Worm (Caenorhabditis elegans) whole organism, L1 larva: ENCODE measurements around the gene semi-1.
A peak's percentile ranks its signal among the peaks of the same experiment; 100 is the strongest.

ENCODE experiments used
- C04F5.9 ChIP-seq: sonication (generic microtip); optimal IDR thresholded peaks from 2 replicates; lab custom pipeline; 2016; ENCODE audit warnings: missing genetic modification characterization, missing compliant biosample characterization
- C34B4.2 ChIP-seq: sonication (generic microtip); optimal IDR thresholded peaks from 2 replicates; lab custom pipeline; 2017; ENCODE audit warnings: mild to moderate bottlenecking, missing genetic modification characterization, missing compliant biosample characterization
- F16B12.6 ChIP-seq: fragments of 150-350 bp; optimal IDR thresholded peaks from 2 replicates; lab custom pipeline; 2014; ENCODE audit warnings: missing biosample characterization, missing genetic modification characterization
- Y116A8C.19 ChIP-seq: sonication (generic microtip); optimal IDR thresholded peaks from 2 replicates; lab custom pipeline; 2016; ENCODE audit warnings: missing compliant biosample characterization, missing genetic modification characterization, borderline replicate concordance
- blmp-1 ChIP-seq: fragments of 150-350 bp; optimal IDR thresholded peaks from 2 replicates; lab custom pipeline; 2014; ENCODE audit warnings: missing biosample characterization, missing genetic modification characterization
- ceh-63 ChIP-seq: fragments of 200-800 bp; sonication (Bioruptor generic); optimal IDR thresholded peaks from 2 replicates; lab custom pipeline; 2018; ENCODE audit warnings: mild to moderate bottlenecking, missing genetic modification characterization, missing compliant biosample characterization
- ceh-8 ChIP-seq: fragments of 200-800 bp; sonication (Bioruptor generic); optimal IDR thresholded peaks from 2 replicates; lab custom pipeline; 2018; ENCODE audit warnings: mild to moderate bottlenecking, missing genetic modification characterization, moderate library complexity, missing compliant biosample characterization
- ces-1 ChIP-seq: fragments of 150-350 bp; optimal IDR thresholded peaks from 2 replicates; lab custom pipeline; 2014; ENCODE audit warnings: missing biosample characterization, missing genetic modification reagents, missing genetic modification characterization
- dpl-1 ChIP-seq, 3 experiments: fragments of 150-350 bp in 2 of 3; sonication (generic microtip) in 1 of 3; optimal IDR thresholded peaks; 2 replicates each; lab custom pipeline; 2014 to 2017; ENCODE audit warnings: missing biosample characterization in 3 of 3, missing genetic modification characterization in 3 of 3, missing genetic modification reagents in 3 of 3
- dsc-1 ChIP-seq: sonication (generic microtip); optimal IDR thresholded peaks from 2 replicates; lab custom pipeline; 2016; ENCODE audit warnings: mild to moderate bottlenecking, missing genetic modification characterization, missing compliant biosample characterization
- efl-1 ChIP-seq, 4 experiments: fragments of 150-350 bp; optimal IDR thresholded peaks in 3 of 4; peaks in 1 of 4; 1 replicate in 1 of 4; 2 replicates in 3 of 4; lab custom pipeline; 2014; ENCODE audit warnings: missing biosample characterization in 2 of 4, missing genetic modification characterization in 2 of 4, missing genetic modification reagents in 2 of 4
- efl-3 ChIP-seq: fragments of 200-800 bp; sonication (Bioruptor generic); optimal IDR thresholded peaks from 2 replicates; lab custom pipeline; 2018; ENCODE audit warnings: mild to moderate bottlenecking, missing genetic modification characterization, missing compliant biosample characterization
- elt-2 ChIP-seq: sonication (generic microtip); optimal IDR thresholded peaks from 2 replicates; lab custom pipeline; 2016; ENCODE audit warnings: missing genetic modification characterization, mild to moderate bottlenecking, inconsistent platforms, missing compliant biosample characterization, missing genetic modification reagents
- fkh-4 ChIP-seq: sonication (generic microtip); optimal IDR thresholded peaks from 2 replicates; lab custom pipeline; 2016; ENCODE audit warnings: missing compliant biosample characterization, missing genetic modification characterization, borderline replicate concordance
- grh-1 ChIP-seq: fragments of 200-800 bp; sonication (Bioruptor generic); IDR thresholded peaks from 2 replicates; pipeline ENCODE4 v1.3.6; 2022; ENCODE audit warnings: missing genetic modification reagents, missing genetic modification characterization, missing compliant biosample characterization
- hlh-17 ChIP-seq: fragments of 200-800 bp; sonication (Bioruptor generic); optimal IDR thresholded peaks from 2 replicates; lab custom pipeline; 2018; ENCODE audit warnings: missing genetic modification characterization, mild to moderate bottlenecking, missing compliant biosample characterization, moderate library complexity, borderline replicate concordance
- hlh-4 ChIP-seq: sonication (generic microtip); optimal IDR thresholded peaks from 2 replicates; lab custom pipeline; 2016; ENCODE audit warnings: mild to moderate bottlenecking, missing genetic modification characterization, missing compliant biosample characterization
- hpl-2 ChIP-seq: fragments of 150-350 bp; optimal IDR thresholded peaks from 2 replicates; lab custom pipeline; 2014; ENCODE audit warnings: missing biosample characterization, missing genetic modification reagents, missing genetic modification characterization
- irx-1 ChIP-seq: sonication (generic microtip); optimal IDR thresholded peaks from 2 replicates; lab custom pipeline; 2016; ENCODE audit warnings: missing genetic modification characterization, missing compliant biosample characterization
- jun-1 ChIP-seq: fragments of 150-350 bp; optimal IDR thresholded peaks from 2 replicates; lab custom pipeline; 2014; ENCODE audit warnings: missing biosample characterization, missing genetic modification reagents, missing genetic modification characterization
- lin-14 ChIP-seq: fragments of 200-800 bp; sonication (Bioruptor generic); optimal IDR thresholded peaks from 2 replicates; lab custom pipeline; 2018; ENCODE audit warnings: mild to moderate bottlenecking, missing genetic modification characterization, moderate library complexity, missing compliant biosample characterization
- lin-35 ChIP-seq, 2 experiments: fragments of 150-350 bp; optimal IDR thresholded peaks; 2 replicates each; lab custom pipeline; 2014; ENCODE audit warnings: missing biosample characterization in 2 of 2, missing genetic modification characterization in 2 of 2, missing genetic modification reagents in 2 of 2
- lir-3 ChIP-seq: sonication (generic microtip); optimal IDR thresholded peaks from 2 replicates; lab custom pipeline; 2016; ENCODE audit warnings: mild to moderate bottlenecking, missing genetic modification characterization, moderate library complexity, missing compliant biosample characterization; ENCODE audit not compliant: poor library complexity
- mab-9 ChIP-seq: fragments of 200-800 bp; sonication (Bioruptor generic); IDR thresholded peaks from 2 replicates; pipeline ENCODE4 v1.3.6; 2022; ENCODE audit warnings: missing genetic modification reagents, missing genetic modification characterization, missing compliant biosample characterization
- mep-1 ChIP-seq: fragments of 150-350 bp; optimal IDR thresholded peaks from 2 replicates; lab custom pipeline; 2014; ENCODE audit warnings: missing biosample characterization, missing genetic modification characterization
- nhr-12 ChIP-seq: sonication (generic microtip); optimal IDR thresholded peaks from 2 replicates; lab custom pipeline; 2017; ENCODE audit warnings: missing biosample characterization, missing genetic modification characterization
- nhr-19 ChIP-seq: fragments of 200-800 bp; sonication (Bioruptor generic); conservative IDR thresholded peaks from 2 replicates; pipeline ENCODE4 v1.3.6; 2022; ENCODE audit warnings: missing genetic modification characterization, missing compliant biosample characterization
- nhr-20 ChIP-seq: sonication (generic microtip); optimal IDR thresholded peaks from 2 replicates; lab custom pipeline; 2016; ENCODE audit warnings: mild to moderate bottlenecking, missing genetic modification characterization, missing compliant biosample characterization
- nhr-47 ChIP-seq: sonication (generic microtip); optimal IDR thresholded peaks from 2 replicates; lab custom pipeline; 2016; ENCODE audit warnings: mild to moderate bottlenecking, missing genetic modification characterization, moderate library complexity, missing compliant biosample characterization
- nhr-84 ChIP-seq: sonication (generic microtip); optimal IDR thresholded peaks from 2 replicates; lab custom pipeline; 2017; ENCODE audit warnings: missing biosample characterization, missing genetic modification characterization
- nhr-90 ChIP-seq: sonication (generic microtip); optimal IDR thresholded peaks from 2 replicates; lab custom pipeline; 2016; ENCODE audit warnings: mild to moderate bottlenecking, missing genetic modification characterization, missing compliant biosample characterization; ENCODE audit not compliant: poor library complexity
- pqm-1 ChIP-seq: sonication (generic microtip); optimal IDR thresholded peaks from 3 replicates; lab custom pipeline; 2017; ENCODE audit warnings: missing biosample characterization, missing genetic modification characterization
- snpc-4 ChIP-seq: fragments of 150-350 bp; optimal IDR thresholded peaks from 2 replicates; lab custom pipeline; 2014; ENCODE audit warnings: missing biosample characterization, missing genetic modification characterization
- snu-23 ChIP-seq: sonication (generic microtip); optimal IDR thresholded peaks from 2 replicates; lab custom pipeline; 2016; ENCODE audit warnings: missing genetic modification characterization, missing compliant biosample characterization
- sptf-1 ChIP-seq: fragments of 150-350 bp; optimal IDR thresholded peaks from 2 replicates; lab custom pipeline; 2014; ENCODE audit warnings: missing biosample characterization, missing genetic modification characterization
- sup-37 ChIP-seq: fragments of 200-800 bp; sonication (Bioruptor generic); optimal IDR thresholded peaks from 2 replicates; lab custom pipeline; 2018; ENCODE audit warnings: mild to moderate bottlenecking, missing genetic modification characterization, missing compliant biosample characterization
- tbx-2 ChIP-seq: sonication (generic microtip); optimal IDR thresholded peaks from 2 replicates; lab custom pipeline; 2016; ENCODE audit warnings: missing genetic modification characterization, missing compliant biosample characterization
- unc-130 ChIP-seq: fragments of 150-350 bp; optimal IDR thresholded peaks from 2 replicates; lab custom pipeline; 2017; ENCODE audit warnings: missing biosample characterization, missing genetic modification characterization, inconsistent platforms
- unc-62 ChIP-seq: fragments of 150-350 bp; optimal IDR thresholded peaks from 2 replicates; lab custom pipeline; 2014; ENCODE audit warnings: missing biosample characterization, missing genetic modification reagents, missing genetic modification characterization
- vab-15 ChIP-seq: sonication (generic microtip); optimal IDR thresholded peaks from 2 replicates; lab custom pipeline; 2017; ENCODE audit warnings: missing genotype, mild to moderate bottlenecking, missing genetic modification characterization, missing compliant biosample characterization
- zip-4 ChIP-seq: fragments of 200-800 bp; sonication (Bioruptor generic); optimal IDR thresholded peaks from 2 replicates; lab custom pipeline; 2018; ENCODE audit warnings: mild to moderate bottlenecking, missing genetic modification characterization, moderate library complexity, missing compliant biosample characterization
- ztf-4 ChIP-seq: fragments of 150-350 bp; optimal IDR thresholded peaks from 2 replicates; lab custom pipeline; 2014; ENCODE audit warnings: missing biosample characterization, missing genetic modification characterization

semi-1 gene

DNA sequence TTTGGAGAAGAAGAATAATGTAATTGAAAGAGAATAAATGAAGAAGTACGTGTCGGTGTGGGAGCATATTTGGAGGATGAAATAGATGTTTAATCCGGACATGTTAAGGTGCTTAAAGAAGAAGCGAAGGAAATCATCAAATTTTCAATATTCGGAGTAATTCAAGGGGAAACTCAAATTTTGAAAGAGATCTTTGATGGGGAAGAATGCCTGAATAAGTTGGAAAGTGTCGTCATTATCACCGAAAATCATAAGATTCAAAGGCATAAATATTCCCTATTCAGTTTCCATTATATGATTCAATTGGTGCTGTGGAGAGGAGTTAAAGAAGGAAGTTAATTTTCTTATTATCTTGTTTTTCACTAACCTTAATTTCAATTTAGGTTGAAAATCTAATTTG is at the start of gene semi-1:
Gene semi-1, minus strand, starts transcription at position 101 of the 400 bp plus-strand sequence.
- no peak for TF ChIP-seq nhr-90 (tag; lab: Kevin White, UChicago)
- no peak for TF ChIP-seq snu-23 (GFP tag; lab: Kevin White, UChicago)
- no peak for TF ChIP-seq unc-130 (tag; lab: Kevin White, UChicago)
- TF ChIP-seq sptf-1: no peak
- TF ChIP-seq nhr-20 (tag; lab: Kevin White, UChicago): no peak
- TF ChIP-seq efl-1 (optimal IDR thresholded peaks at IDR 0.05; lab: Kevin White, UChicago): no peak
- TF ChIP-seq efl-1 (GFP tag; optimal IDR thresholded peaks at IDR 0.05 in 1 of 2; lab: Kevin White, UChicago): no peak
- no peak for TF ChIP-seq ceh-8 (GFP tag; lab: Kevin White, UChicago)
- no peak for TF ChIP-seq snpc-4 (tag; lab: Kevin White, UChicago)
- TF ChIP-seq dsc-1: no peak
- TF ChIP-seq ceh-63 (GFP tag; lab: Kevin White, UChicago): no peak
- no peak for TF ChIP-seq F16B12.6 (tag; lab: Kevin White, UChicago)

ce11 chrV:13563841-13564240 is 48.8 kb upstream of the semi-1 start, which contains the start of gene grl-17:
grl-17 (minus strand) TSS chrV:13563941.
- TF ChIP-seq lin-14 (GFP tag; lab: Kevin White, UChicago) (no peak), blmp-1 (peak; percentile 48)

- TF ChIP-seq nhr-12 (tag; lab: Kevin White, UChicago): no peak
- no peak for TF ChIP-seq efl-1 (optimal IDR thresholded peaks at IDR 0.05; lab: Kevin White, UChicago)
- TF ChIP-seq efl-1 (GFP tag; optimal IDR thresholded peaks at IDR 0.05 in 1 of 2; lab: Kevin White, UChicago): peak in 1 of 2 experiments; percentile 36
Observed at ce11 chrV:13562748-13563147, 47.7 kb upstream of the semi-1 start.

DNA sequence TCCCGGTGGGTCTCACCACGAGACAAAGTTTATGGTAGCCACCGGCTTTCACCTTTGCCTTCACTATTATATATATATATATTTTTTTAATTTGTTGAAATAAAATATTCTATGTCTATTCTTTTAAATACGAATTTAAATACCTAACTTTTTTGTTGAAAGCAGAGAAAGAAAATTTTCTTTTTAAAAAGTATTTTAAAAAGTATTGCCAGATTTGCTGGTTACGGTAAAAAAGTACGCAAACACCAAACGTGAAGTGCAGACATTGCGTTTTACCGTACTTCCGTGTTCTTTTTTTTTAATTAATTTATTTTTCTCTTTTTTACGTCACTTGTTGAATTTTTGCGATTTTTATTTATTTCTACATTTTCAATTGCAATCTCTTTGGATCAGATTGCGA is 45.0 kb upstream of the semi-1 start, which contains the start of gene C56A3.8:
Gene C56A3.8, plus strand, starts transcription at position 301 of the 400 bp plus-strand sequence.
- TF ChIP-seq lin-35 (GFP tag; optimal IDR thresholded peaks at IDR 0.05; lab: Kevin White, UChicago) (no peak), unc-62 (GFP tag; lab: Kevin White, UChicago) (no peak), mep-1 (tag; lab: Kevin White, UChicago) (no peak), nhr-19 (no peak), sup-37 (no peak), C34B4.2 (tag; lab: Kevin White, UChicago) (no peak), irx-1 (tag; lab: Kevin White, UChicago) (no peak)

DNA sequence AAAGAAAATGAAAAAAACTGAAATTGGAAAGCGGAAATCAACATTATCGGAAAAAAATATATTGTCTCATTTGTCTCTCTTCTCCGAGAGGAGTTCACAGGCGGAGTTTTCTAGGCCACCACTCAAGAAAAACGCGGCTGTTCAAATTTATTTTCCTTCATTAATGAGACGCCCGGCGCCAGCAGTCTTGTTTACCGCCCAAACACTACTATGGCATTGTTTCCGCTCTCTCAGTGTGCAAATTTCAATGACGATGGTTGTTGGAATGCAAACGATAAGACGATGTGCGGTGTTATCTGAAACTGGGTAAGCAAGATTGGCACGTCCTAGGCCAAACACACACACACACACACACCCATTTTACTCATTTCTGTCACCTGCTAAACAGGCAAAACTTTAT is 41.7 kb upstream of the semi-1 start, which contains the start of gene cav-2:
Gene cav-2, plus strand, starts transcription at position 359 of the 400 bp plus-strand sequence.
- TF ChIP-seq elt-2 (peak; percentile 80), dpl-1 (GFP tag; optimal IDR thresholded peaks at IDR 0.05; lab: Kevin White, UChicago) (peak; percentile 92 to 99 (median 96)), nhr-20 (tag; lab: Kevin White, UChicago) (peak; percentile 91), pqm-1 (tag; lab: Kevin White, UChicago) (peak; percentile 86), hlh-4 (peak; percentile 61), vab-15 (tag; lab: Kevin White, UChicago) (peak; percentile 70), fkh-4 (peak; percentile 98), jun-1 (peak; percentile 66), tbx-2 (tag; lab: Kevin White, UChicago) (peak; percentile 92), sptf-1 (no peak), hlh-17 (peak; percentile 33), C34B4.2 (tag; lab: Kevin White, UChicago) (peak; percentile 27), C04F5.9 (tag; lab: Kevin White, UChicago) (peak; percentile 74), Y116A8C.19 (tag; lab: Kevin White, UChicago) (peak; percentile 66), hpl-2 (GFP tag; lab: Kevin White, UChicago) (no peak), nhr-12 (tag; lab: Kevin White, UChicago) (no peak), ceh-63 (GFP tag; lab: Kevin White, UChicago) (no peak), blmp-1 (peak; percentile 46), lir-3 (peak; percentile 96), ztf-4 (tag; lab: Kevin White, UChicago) (no peak), ces-1 (GFP tag; lab: Kevin White, UChicago) (no peak), mep-1 (tag; lab: Kevin White, UChicago) (peak; percentile 68), nhr-84 (no peak), mab-9 (GFP tag; lab: Robert Waterston, UW) (peak; percentile 86), efl-3 (GFP tag; lab: Kevin White, UChicago) (peak; percentile 61), sup-37 (peak; percentile 28), grh-1 (GFP tag; lab: Robert Waterston, UW) (peak; percentile 88), zip-4 (GFP tag; lab: Kevin White, UChicago) (peak; percentile 74), nhr-47 (tag; lab: Kevin White, UChicago) (peak; percentile 91)
